Fruit fly (Drosophila melanogaster) whole organism, embryonic: Measurements from ENCODE around the gene Phyhd1.

Source experiments
- ATbp ChIP-seq: fragments of 200-800 bp; sonication (Bioruptor generic); optimal IDR thresholded peaks from 2 replicates; lab custom pipeline; 2017; ENCODE audit warnings: missing biosample characterization, mild to moderate bottlenecking, missing genetic modification characterization, missing genetic modification reagents
- CG11504 ChIP-seq: fragments of 200-800 bp; sonication (Bioruptor generic); optimal IDR thresholded peaks from 3 replicates; lab custom pipeline; 2019; ENCODE audit warnings: missing biosample characterization, mild to moderate bottlenecking, missing genetic modification characterization, moderate library complexity
- CG14014 ChIP-seq: fragments of 200-800 bp; sonication (Bioruptor generic); IDR thresholded peaks from 2 replicates; pipeline ENCODE4 v1.3.6; 2022; ENCODE audit warnings: missing biosample characterization, missing genetic modification characterization
- CG15011 ChIP-seq: fragments of 200-800 bp; sonication (Bioruptor generic); optimal IDR thresholded peaks from 3 replicates; lab custom pipeline; 2018; ENCODE audit warnings: missing biosample characterization, mild to moderate bottlenecking, missing genetic modification characterization
- CG17568 ChIP-seq: fragments of 200-800 bp; sonication (Bioruptor generic); optimal IDR thresholded peaks from 2 replicates; lab custom pipeline; 2018; ENCODE audit warnings: missing biosample characterization, mild to moderate bottlenecking, missing genetic modification characterization, moderate library complexity
- CG1792 ChIP-seq: fragments of 200-800 bp; sonication (Bioruptor generic); optimal IDR thresholded peaks from 2 replicates; lab custom pipeline; 2016; ENCODE audit warnings: missing biosample characterization, missing genetic modification characterization
- CG2678 ChIP-seq: fragments of 200-800 bp; sonication (Bioruptor generic); optimal IDR thresholded peaks from 3 replicates; lab custom pipeline; 2019; ENCODE audit warnings: missing biosample characterization, mild to moderate bottlenecking, missing genetic modification characterization, moderate library complexity
- CG31224 ChIP-seq: fragments of 200-800 bp; sonication (Bioruptor generic); IDR thresholded peaks from 2 replicates; pipeline ENCODE4 v1.3.6; 2022; ENCODE audit warnings: missing biosample characterization, missing genetic modification characterization
- CG32767 ChIP-seq: fragments of 200-800 bp; sonication (Bioruptor generic); IDR thresholded peaks from 2 replicates; pipeline ENCODE4 v1.3.6; 2022; ENCODE audit warnings: missing biosample characterization, missing genetic modification characterization
- CG4360 ChIP-seq: fragments of 200-800 bp; sonication (Bioruptor generic); IDR thresholded peaks from 2 replicates; pipeline ENCODE4 v1.3.6; 2022; ENCODE audit warnings: missing biosample characterization, missing genetic modification characterization
- CG4854 ChIP-seq: fragments of 200-800 bp; sonication (Bioruptor generic); optimal IDR thresholded peaks from 2 replicates; lab custom pipeline; 2016; ENCODE audit warnings: missing biosample characterization, missing genetic modification characterization, inconsistent platforms
- CG7839 ChIP-seq: fragments of 200-800 bp; sonication (Bioruptor generic); optimal IDR thresholded peaks from 3 replicates; lab custom pipeline; 2018; ENCODE audit warnings: missing biosample characterization, mild to moderate bottlenecking, missing genetic modification characterization, moderate library complexity
- CG8924 ChIP-seq: fragments of 200-800 bp; optimal IDR thresholded peaks from 3 replicates; lab custom pipeline; 2019; ENCODE audit warnings: missing biosample characterization, mild to moderate bottlenecking, missing genetic modification characterization, moderate library complexity
- CG8944 ChIP-seq: fragments of 200-800 bp; sonication (Bioruptor generic); optimal IDR thresholded peaks from 3 replicates; lab custom pipeline; 2016; ENCODE audit warnings: missing biosample characterization, missing genetic modification characterization
- Dbx ChIP-seq: fragments of 200-800 bp; sonication (Bioruptor generic); IDR thresholded peaks from 3 replicates; pipeline ENCODE4 v1.3.6; 2022; ENCODE audit warnings: missing biosample characterization, missing genetic modification characterization
- Fer1 ChIP-seq: fragments of 200-800 bp; sonication (Bioruptor generic); optimal IDR thresholded peaks from 2 replicates; lab custom pipeline; 2017; ENCODE audit warnings: missing biosample characterization, mild to moderate bottlenecking, missing genetic modification characterization
- Hr78 ChIP-seq, 2 experiments: fragments of 200-800 bp in 1 of 2; fragments of >200 bp in 1 of 2; sonication (Bioruptor generic) in 1 of 2; optimal IDR thresholded peaks; 2 replicates each; lab custom pipeline; 2017 to 2019; ENCODE audit warnings: missing biosample characterization in 2 of 2, missing genetic modification characterization in 2 of 2, mild to moderate bottlenecking in 1 of 2, moderate library complexity in 1 of 2
- Jarid2 ChIP-seq: fragments of 200-800 bp; sonication (Bioruptor generic); optimal IDR thresholded peaks from 3 replicates; lab custom pipeline; 2017; ENCODE audit warnings: mild to moderate bottlenecking, missing biosample characterization, missing genetic modification reagents, missing genetic modification characterization
- Mrtf ChIP-seq: fragments of 200-800 bp; sonication (Bioruptor generic); IDR thresholded peaks from 3 replicates; pipeline ENCODE4 v1.3.6; 2022; ENCODE audit warnings: missing biosample characterization, missing genetic modification characterization
- Rx ChIP-seq: fragments of 200-800 bp; sonication (Bioruptor generic); IDR thresholded peaks from 2 replicates; pipeline ENCODE4 v1.3.6; 2022; ENCODE audit warnings: missing biosample characterization, missing genetic modification characterization
- Trl ChIP-seq, 3 experiments: fragments of >200 bp in 2 of 3; fragments of 200-800 bp in 1 of 3; sonication (Bioruptor generic) in 1 of 3; optimal IDR thresholded peaks; 2 replicates in 1 of 3; 3 replicates in 2 of 3; lab custom pipeline; 2016 to 2017; ENCODE audit warnings: missing biosample characterization in 1 of 3, missing genetic modification characterization in 1 of 3
- Xbp1 ChIP-seq: fragments of 200-800 bp; sonication (Bioruptor generic); optimal IDR thresholded peaks from 3 replicates; lab custom pipeline; 2016; ENCODE audit warnings: missing biosample characterization, mild to moderate bottlenecking, missing genetic modification characterization
- amos ChIP-seq: fragments of 200-800 bp; sonication (Bioruptor generic); IDR thresholded peaks from 2 replicates; pipeline ENCODE4 v1.3.6; 2022; ENCODE audit warnings: missing biosample characterization, missing genetic modification characterization; ENCODE audit not compliant: partially characterized antibody
- aop ChIP-seq: fragments of 200-800 bp; sonication (Bioruptor generic); IDR thresholded peaks from 2 replicates; pipeline ENCODE4 v1.3.6; 2022; ENCODE audit warnings: missing biosample characterization, missing genetic modification characterization
- ash1 ChIP-seq: fragments of 200-800 bp; sonication (Bioruptor generic); optimal IDR thresholded peaks from 2 replicates; lab custom pipeline; 2018; ENCODE audit warnings: missing biosample characterization, mild to moderate bottlenecking, missing genetic modification characterization
- bigmax ChIP-seq: fragments of 200-800 bp; sonication (Bioruptor generic); optimal IDR thresholded peaks from 2 replicates; lab custom pipeline; 2018; ENCODE audit warnings: missing biosample characterization, mild to moderate bottlenecking, missing genetic modification characterization
- caup ChIP-seq: fragments of 200-800 bp; sonication (Bioruptor generic); optimal IDR thresholded peaks from 3 replicates; lab custom pipeline; 2017; ENCODE audit warnings: missing biosample characterization, mild to moderate bottlenecking, missing genetic modification characterization, moderate library complexity; ENCODE audit not compliant: severe bottlenecking
- chinmo ChIP-seq: fragments of 200-800 bp; sonication (Bioruptor generic); IDR thresholded peaks from 4 replicates; pipeline ENCODE4 v1.3.6; 2022; ENCODE audit warnings: missing biosample characterization, missing genetic modification characterization; ENCODE audit not compliant: partially characterized antibody
- chm ChIP-seq: fragments of 200-800 bp; sonication (Bioruptor generic); IDR thresholded peaks from 2 replicates; pipeline ENCODE4 v1.3.6; 2022; ENCODE audit warnings: missing biosample characterization, missing genetic modification characterization
- ci ChIP-seq: fragments of 200-800 bp; sonication (Bioruptor generic); IDR thresholded peaks from 3 replicates; pipeline ENCODE4 v1.3.6; 2022; ENCODE audit warnings: missing biosample characterization, missing genetic modification characterization
- dysf ChIP-seq: fragments of 200-800 bp; sonication (Bioruptor generic); IDR thresholded peaks from 3 replicates; pipeline ENCODE4 v1.3.6; 2022; ENCODE audit warnings: missing biosample characterization, missing genetic modification characterization
- jumu ChIP-seq: fragments of 200-800 bp; sonication (Bioruptor generic); optimal IDR thresholded peaks from 3 replicates; lab custom pipeline; 2016; ENCODE audit warnings: missing biosample characterization, missing genetic modification characterization
- lov ChIP-seq, 2 experiments: fragments of 200-800 bp in 1 of 2; fragments of >200 bp in 1 of 2; sonication (Bioruptor generic) in 1 of 2; IDR thresholded peaks in 1 of 2; optimal IDR thresholded peaks in 1 of 2; 2 replicates in 1 of 2; 3 replicates in 1 of 2; pipeline versions ENCODE4 v1.3.6 to Lab custom; 2017 to 2022; ENCODE audit warnings: missing biosample characterization in 1 of 2, missing genetic modification characterization in 1 of 2
- oc ChIP-seq: fragments of 200-800 bp; sonication (Bioruptor generic); optimal IDR thresholded peaks from 2 replicates; lab custom pipeline; 2018; ENCODE audit warnings: missing biosample characterization, mild to moderate bottlenecking, missing genetic modification characterization, moderate library complexity
- peb ChIP-seq: fragments of 200-800 bp; sonication (Bioruptor generic); IDR thresholded peaks from 2 replicates; pipeline ENCODE4 v1.3.6; 2022; ENCODE audit warnings: missing biosample characterization, missing genetic modification characterization
- salm ChIP-seq: fragments of 200-800 bp; sonication (Bioruptor generic); optimal IDR thresholded peaks from 2 replicates; lab custom pipeline; 2018; ENCODE audit warnings: missing biosample characterization, mild to moderate bottlenecking, missing genetic modification characterization
- shn ChIP-seq: fragments of 200-800 bp; sonication (Bioruptor generic); optimal IDR thresholded peaks from 3 replicates; lab custom pipeline; 2016; ENCODE audit warnings: missing biosample characterization, missing genetic modification characterization
- sisA ChIP-seq: fragments of 200-800 bp; sonication (Bioruptor generic); IDR thresholded peaks from 2 replicates; pipeline ENCODE4 v1.3.6; 2022; ENCODE audit warnings: missing biosample characterization, missing genetic modification characterization
- slbo ChIP-seq: fragments of 200-800 bp; sonication (Bioruptor generic); IDR thresholded peaks from 2 replicates; pipeline ENCODE4 v1.3.6; 2022; ENCODE audit warnings: missing biosample characterization, missing genetic modification characterization
- ssp ChIP-seq: fragments of 200-800 bp; sonication (Bioruptor generic); IDR thresholded peaks from 2 replicates; pipeline ENCODE4 v1.3.6; 2022; ENCODE audit warnings: missing biosample characterization, missing genetic modification characterization
- stc ChIP-seq: fragments of 200-800 bp; sonication (Bioruptor generic); IDR thresholded peaks from 2 replicates; pipeline ENCODE4 v1.3.6; 2022; ENCODE audit warnings: missing biosample characterization, missing genetic modification characterization
- tll ChIP-seq, 2 experiments: fragments of 200-800 bp in 1 of 2; fragments of >200 bp in 1 of 2; sonication (Bioruptor generic) in 1 of 2; optimal IDR thresholded peaks; 2 replicates each; lab custom pipeline; 2017 to 2019; ENCODE audit warnings: missing biosample characterization in 2 of 2, missing genetic modification characterization in 2 of 2, mild to moderate bottlenecking in 1 of 2, moderate library complexity in 1 of 2
- vvl ChIP-seq: fragments of 200-800 bp; sonication (Bioruptor generic); IDR thresholded peaks from 2 replicates; pipeline ENCODE4 v1.3.6; 2022; ENCODE audit warnings: missing biosample characterization, missing genetic modification characterization

Phyhd1 gene

dm6 chr3R:10688835-10689234 is 8.1 kb upstream of the Phyhd1 start (continued):
- TF ChIP-seq slbo (GFP tag; lab: Robert Waterston, UW) (peak; percentile 81), Fer1 (GFP tag; lab: Kevin White, UChicago) (peak; percentile 52), tll (GFP tag; optimal IDR thresholded peaks at IDR 0.05; lab: Kevin White, UChicago) (no peak), lov (optimal IDR thresholded peaks at IDR 0.05; lab: Kevin White, UChicago) (no peak), lov (GFP tag; IDR thresholded peaks at IDR 0.05; lab: Robert Waterston, UW) (0 out of 3 replicates have a peak, but pooled peaks have one; percentile 43), Dbx (GFP tag; lab: Robert Waterston, UW) (peak; percentile 66), CG8924 (tag; lab: Kevin White, UChicago) (peak; percentile 57), CG31224 (GFP tag; lab: Robert Waterston, UW) (peak; percentile 66)

dm6 chr3R:10688160-10688559 is 7.4 kb upstream of the Phyhd1 start:
- TF ChIP-seq chinmo (GFP tag; lab: Robert Waterston, UW) (0 out of 4 replicates have a peak, but pooled peaks have one; percentile 42), CG2678 (tag; lab: Kevin White, UChicago) (no peak)
- TF ChIP-seq, all 482 proteins: peak for 1

- TF ChIP-seq CG1792 (GFP tag; lab: Kevin White, UChicago): no peak
- peak; percentile 77 for TF ChIP-seq vvl (GFP tag; lab: Robert Waterston, UW)
- no peak for TF ChIP-seq CG32767 (GFP tag; lab: Robert Waterston, UW)
- TF ChIP-seq stc (GFP tag; lab: Robert Waterston, UW): no peak
- peak in 1 of 2 experiments; percentile 38 for TF ChIP-seq Hr78 (GFP tag; optimal IDR thresholded peaks at IDR 0.05; lab: Kevin White, UChicago)
- peak; percentile 2 for TF ChIP-seq salm
- no peak for TF ChIP-seq ssp (GFP tag; lab: Robert Waterston, UW)
- TF ChIP-seq oc (tag; lab: Kevin White, UChicago): peak; percentile 72
- TF ChIP-seq CG15011 (GFP tag; lab: Kevin White, UChicago): no peak
- no peak for TF ChIP-seq caup
- TF ChIP-seq bigmax (GFP tag; lab: Kevin White, UChicago): no peak
- no peak for TF ChIP-seq shn (GFP tag; lab: Kevin White, UChicago)
Observed at dm6 chr3R:10687312-10687711, 6.6 kb upstream of the Phyhd1 start.

dm6 chr3R:10686307-10687094 is 5.8 kb upstream of the Phyhd1 start, which contains the start of gene Skel:
Gene Skel, plus strand, starts transcription at chr3R:10686943.
- peak; percentile 53 for TF ChIP-seq Jarid2 (GFP tag; lab: Kevin White, UChicago)
- no peak for TF ChIP-seq Mrtf (GFP tag; lab: Robert Waterston, UW)
- TF ChIP-seq sisA (GFP tag; lab: Robert Waterston, UW): no peak
- TF ChIP-seq peb (GFP tag; lab: Robert Waterston, UW): no peak
- TF ChIP-seq CG11504 (tag; lab: Kevin White, UChicago): peak; percentile 99
- TF ChIP-seq CG8944 (GFP tag; lab: Kevin White, UChicago): no peak
- no peak for TF ChIP-seq CG4854 (GFP tag; lab: Kevin White, UChicago)
- no peak for TF ChIP-seq dysf (GFP tag; lab: Robert Waterston, UW)
- peak; percentile 2 to 37 for TF ChIP-seq Trl (optimal IDR thresholded peaks at IDR 0.05; lab: Kevin White, UChicago)
- no peak for TF ChIP-seq Trl (GFP tag; optimal IDR thresholded peaks at IDR 0.05; lab: Kevin White, UChicago)
- TF ChIP-seq stc (GFP tag; lab: Robert Waterston, UW): peak; percentile 44; the same call in 1 of the 2 replicates
- no peak for TF ChIP-seq Xbp1 (GFP tag; lab: Kevin White, UChicago)
- no peak for TF ChIP-seq ash1 (GFP tag; lab: Kevin White, UChicago)
- no peak for TF ChIP-seq CG7839 (tag; lab: Kevin White, UChicago)
- TF ChIP-seq jumu (GFP tag; lab: Kevin White, UChicago): no peak
- 0 out of 2 replicates have a peak, but pooled peaks have one; percentile 10 for TF ChIP-seq chm (GFP tag; lab: Robert Waterston, UW)
- peak; percentile 29; the same call in 1 of the 2 replicates for TF ChIP-seq CG14014 (GFP tag; lab: Robert Waterston, UW)
- TF ChIP-seq CG4360 (GFP tag; lab: Robert Waterston, UW): peak; percentile 34; the same call in 1 of the 2 replicates
- peak; percentile 16; the same call in 1 of the 2 replicates for TF ChIP-seq amos (GFP tag; lab: Robert Waterston, UW)
- peak; percentile 24; the same call in 1 of the 3 replicates for TF ChIP-seq ci (GFP tag; lab: Robert Waterston, UW)
- TF ChIP-seq ATbp (GFP tag; lab: Kevin White, UChicago): no peak
- TF ChIP-seq aop (GFP tag; lab: Robert Waterston, UW): no peak
- no peak for TF ChIP-seq Rx (GFP tag; lab: Robert Waterston, UW)
- TF ChIP-seq CG17568 (GFP tag; lab: Kevin White, UChicago): no peak
